Worm (Caenorhabditis elegans) whole organism, L4 larva: ENCODE measurements around the gene mltn-6.

Experiments
- F10B5.3 ChIP-seq: sonication (generic microtip); optimal IDR thresholded peaks from 2 replicates; lab custom pipeline; 2016; ENCODE audit warnings: mild to moderate bottlenecking, missing genetic modification characterization, missing compliant biosample characterization
- F44E2.7 ChIP-seq: fragments of 200-800 bp; sonication (Bioruptor generic); IDR thresholded peaks from 2 replicates; pipeline ENCODE4 v2.1.2; 2022; ENCODE audit warnings: missing genetic modification characterization, missing compliant biosample characterization
- Y75B8A.6 ChIP-seq: fragments of 200-800 bp; sonication (Bioruptor generic); IDR thresholded peaks from 2 replicates; pipeline ENCODE4 v1.3.6; 2022; ENCODE audit warnings: missing genetic modification reagents, missing genetic modification characterization, missing compliant biosample characterization
- ces-1 ChIP-seq: fragments of 150-350 bp; sonication (generic microtip); optimal IDR thresholded peaks from 4 replicates; lab custom pipeline; 2014; ENCODE audit warnings: missing biosample characterization, missing genetic modification reagents, missing genetic modification characterization
- lsy-2 ChIP-seq, 2 experiments: fragments of 150-350 bp in 1 of 2; sonication (generic microtip) in 1 of 2; optimal IDR thresholded peaks; 2 replicates each; lab custom pipeline; 2014 to 2017; ENCODE audit warnings: missing biosample characterization in 2 of 2, missing genetic modification characterization in 2 of 2
- mep-1 ChIP-seq: fragments of 150-350 bp; sonication (generic microtip); optimal IDR thresholded peaks from 3 replicates; lab custom pipeline; 2014; ENCODE audit warnings: missing biosample characterization, missing genetic modification characterization
- ztf-11 ChIP-seq: fragments of 150-350 bp; optimal IDR thresholded peaks from 2 replicates; lab custom pipeline; 2014; ENCODE audit warnings: missing biosample characterization, missing genetic modification characterization

ce11 chrV:356959-357702 lies 7.6 kb upstream of the mltn-6 start:
- TF ChIP-seq F10B5.3 (tag; lab: Kevin White, UChicago) (no peak), ces-1 (no peak), ztf-11 (tag; lab: Kevin White, UChicago) (no peak), mep-1 (no peak), lsy-2 (tag; optimal IDR thresholded peaks at IDR 0.05; lab: Kevin White, UChicago) (no peak), F44E2.7 (GFP tag; lab: Robert Waterston, UW) (no peak), Y75B8A.6 (GFP tag; lab: Robert Waterston, UW) (no peak)
